Worm (Caenorhabditis elegans): Measurements from ENCODE around the gene C46E10.8.

ce11 chrII:3682770-3683234 lies 45.1 kb downstream of the C46E10.8 start, which contains the start of gene F19B10.1:
- TF ChIP-seq him-1 (tag; optimal IDR thresholded peaks at IDR 0.05), result no peak
- TF ChIP-seq W03F9.2 (tag; optimal IDR thresholded peaks at IDR 0.05), result peak; percentile 67
- TF ChIP-seq dao-5 (tag; optimal IDR thresholded peaks at IDR 0.05), result no peak
